Fruit fly (Drosophila melanogaster) whole organism, wandering third instar larva: ENCODE measurements around the gene CG31638.

Source experiments
- Abd-B ChIP-seq: fragments of >200 bp; optimal IDR thresholded peaks from 2 replicates; lab custom pipeline; 2017; ENCODE audit warnings: missing biosample characterization, missing genetic modification characterization
- CG32264 ChIP-seq: fragments of 200-800 bp; sonication (Bioruptor generic); optimal IDR thresholded peaks from 2 replicates; lab custom pipeline; 2016; ENCODE audit warnings: missing biosample characterization, missing genetic modification characterization
- CG9705 ChIP-seq: fragments of 200-800 bp; sonication (Bioruptor generic); optimal IDR thresholded peaks from 2 replicates; lab custom pipeline; 2018; ENCODE audit warnings: missing biosample characterization, mild to moderate bottlenecking, missing genetic modification characterization
- CrebA ChIP-seq: fragments of 200-800 bp; sonication (Bioruptor generic); optimal IDR thresholded peaks from 2 replicates; lab custom pipeline; 2016; ENCODE audit warnings: missing biosample characterization, mild to moderate bottlenecking, missing genetic modification characterization, borderline replicate concordance
- Dfd ChIP-seq: fragments of >200 bp; optimal IDR thresholded peaks from 2 replicates; lab custom pipeline; 2017; ENCODE audit warnings: missing biosample characterization, missing genetic modification characterization
- Dif ChIP-seq: fragments of 200-275, 200-300 bp; sonication (Bioruptor generic); optimal IDR thresholded peaks from 2 replicates; lab custom pipeline; 2018; ENCODE audit warnings: missing biosample characterization, missing genetic modification characterization; ENCODE audit not compliant: partially characterized antibody
- GATAd ChIP-seq: sonication (Bioruptor generic); optimal IDR thresholded peaks from 2 replicates; lab custom pipeline; 2016; ENCODE audit warnings: missing biosample characterization, missing genetic modification characterization
- HLH106 ChIP-seq: fragments of 200-800 bp; optimal IDR thresholded peaks from 3 replicates; lab custom pipeline; 2019; ENCODE audit warnings: missing biosample characterization, mild to moderate bottlenecking, missing genetic modification characterization, moderate library complexity
- Hnf4 ChIP-seq: fragments of 200-800 bp; sonication (Bioruptor generic); optimal IDR thresholded peaks from 2 replicates; lab custom pipeline; 2016; ENCODE audit warnings: missing biosample characterization, mild to moderate bottlenecking, missing genetic modification characterization
- Hr78 ChIP-seq: fragments of >200 bp; optimal IDR thresholded peaks from 2 replicates; lab custom pipeline; 2017; ENCODE audit warnings: missing biosample characterization, missing genetic modification characterization
- Hr83 ChIP-seq: fragments of 200-300 bp; sonication (Bioruptor generic); optimal IDR thresholded peaks from 2 replicates; lab custom pipeline; 2016; ENCODE audit warnings: missing biosample characterization, mild to moderate bottlenecking, missing genetic modification characterization, moderate library complexity; ENCODE audit not compliant: poor library complexity, severe bottlenecking
- Jra ChIP-seq: sonication (Bioruptor generic); optimal IDR thresholded peaks from 2 replicates; lab custom pipeline; 2016; ENCODE audit warnings: missing biosample characterization, missing genetic modification characterization
- Mio ChIP-seq: sonication (Bioruptor generic); optimal IDR thresholded peaks from 2 replicates; lab custom pipeline; 2016; ENCODE audit warnings: missing biosample characterization, missing genetic modification characterization
- Myc ChIP-seq: fragments of >200 bp; optimal IDR thresholded peaks from 2 replicates; lab custom pipeline; 2017
- N ChIP-seq: fragments of >200 bp; optimal IDR thresholded peaks from 2 replicates; lab custom pipeline; 2018; ENCODE audit warnings: missing biosample characterization, missing external identifiers, missing genetic modification characterization
- OdsH ChIP-seq: fragments of 200-800 bp; sonication (Bioruptor generic); optimal IDR thresholded peaks from 2 replicates; lab custom pipeline; 2016; ENCODE audit warnings: missing biosample characterization, mild to moderate bottlenecking, missing genetic modification characterization
- Rel ChIP-seq, 2 experiments: fragments of 200-800 bp; sonication (Bioruptor generic) in 1 of 2; optimal IDR thresholded peaks; 2 replicates in 1 of 2; 3 replicates in 1 of 2; lab custom pipeline; 2016 to 2019; ENCODE audit warnings: mild to moderate bottlenecking in 2 of 2, missing biosample characterization in 2 of 2, missing genetic modification characterization in 2 of 2, moderate library complexity in 1 of 2
- Sp1 ChIP-seq: fragments of 200-800 bp; sonication (Bioruptor generic); optimal IDR thresholded peaks from 3 replicates; lab custom pipeline; 2019; ENCODE audit warnings: missing biosample characterization, mild to moderate bottlenecking, missing genetic modification characterization, moderate library complexity
- Vsx2 ChIP-seq: fragments of 200-300, 225-300 bp; sonication (Bioruptor generic); optimal IDR thresholded peaks from 2 replicates; lab custom pipeline; 2018; ENCODE audit warnings: missing biosample characterization, missing genetic modification characterization; ENCODE audit not compliant: partially characterized antibody
- br ChIP-seq: fragments of 200-800 bp; sonication (Bioruptor generic); optimal IDR thresholded peaks from 2 replicates; lab custom pipeline; 2016; ENCODE audit warnings: missing biosample characterization, missing genetic modification characterization
- brk ChIP-seq: fragments of 200-800 bp; sonication (Bioruptor generic); optimal IDR thresholded peaks from 2 replicates; lab custom pipeline; 2016; ENCODE audit warnings: missing biosample characterization, mild to moderate bottlenecking, missing genetic modification characterization
- dl ChIP-seq, 2 experiments: fragments of 175-275, 200-275 bp in 1 of 2; fragments of 200-275 bp in 1 of 2; sonication (Bioruptor generic); optimal IDR thresholded peaks; lab custom pipeline; 2018; ENCODE audit warnings: mild to moderate bottlenecking in 2 of 2, missing biosample characterization in 2 of 2, missing genetic modification characterization in 2 of 2, moderate library complexity in 2 of 2; ENCODE audit not compliant: partially characterized antibody in 2 of 2, insufficient read depth in 1 of 2
- dmrt93B ChIP-seq: fragments of 200-800 bp; sonication (Bioruptor generic); optimal IDR thresholded peaks from 2 replicates; lab custom pipeline; 2018; ENCODE audit warnings: missing biosample characterization, mild to moderate bottlenecking, missing genetic modification characterization
- dsf ChIP-seq: sonication (Bioruptor generic); optimal IDR thresholded peaks from 2 replicates; lab custom pipeline; 2016; ENCODE audit warnings: missing biosample characterization, missing genetic modification characterization, borderline replicate concordance
- ey ChIP-seq: fragments of 200-800 bp; sonication (Bioruptor generic); optimal IDR thresholded peaks from 2 replicates; lab custom pipeline; 2016; ENCODE audit warnings: missing biosample characterization, missing genetic modification characterization
- foxo ChIP-seq, 2 experiments: fragments of 200-800 bp; sonication (Bioruptor generic); optimal IDR thresholded peaks; 2 replicates in 1 of 2; 3 replicates in 1 of 2; lab custom pipeline; 2016 to 2017; ENCODE audit warnings: missing biosample characterization in 2 of 2, missing genetic modification characterization in 2 of 2
- fru ChIP-seq: fragments of 200-800 bp; sonication (Bioruptor generic); optimal IDR thresholded peaks from 3 replicates; lab custom pipeline; 2016; ENCODE audit warnings: missing biosample characterization, mild to moderate bottlenecking, missing genetic modification characterization
- h ChIP-seq: fragments of 200-800 bp; sonication (Bioruptor generic); optimal IDR thresholded peaks from 3 replicates; lab custom pipeline; 2016; ENCODE audit warnings: missing biosample characterization, mild to moderate bottlenecking, missing genetic modification characterization
- jim ChIP-seq: fragments of 175-275, 200-325 bp; sonication (Bioruptor generic); optimal IDR thresholded peaks from 2 replicates; lab custom pipeline; 2016; ENCODE audit warnings: missing biosample characterization, mild to moderate bottlenecking, missing genetic modification characterization
- lola ChIP-seq: fragments of >200 bp; optimal IDR thresholded peaks from 2 replicates; lab custom pipeline; 2017; ENCODE audit warnings: missing biosample characterization, missing genetic modification characterization
- pan ChIP-seq: fragments of >200 bp; optimal IDR thresholded peaks from 2 replicates; lab custom pipeline; 2017
- psq ChIP-seq: fragments of 200-800 bp; sonication (Bioruptor generic); optimal IDR thresholded peaks from 3 replicates; lab custom pipeline; 2017; ENCODE audit warnings: missing biosample characterization, mild to moderate bottlenecking, missing genetic modification characterization, moderate library complexity
- rgr ChIP-seq: fragments of 200-800 bp; sonication (Bioruptor generic); optimal IDR thresholded peaks from 3 replicates; lab custom pipeline; 2016; ENCODE audit warnings: missing biosample characterization, mild to moderate bottlenecking, missing genetic modification characterization
- sage ChIP-seq: fragments of 200-800 bp; sonication (Bioruptor generic); optimal IDR thresholded peaks from 2 replicates; lab custom pipeline; 2016; ENCODE audit warnings: missing biosample characterization, mild to moderate bottlenecking, missing genetic modification characterization
- sv ChIP-seq: fragments of 200-800 bp; sonication (Bioruptor generic); optimal IDR thresholded peaks from 3 replicates; lab custom pipeline; 2016; ENCODE audit warnings: missing biosample characterization, missing genetic modification characterization
- tai ChIP-seq: sonication (Bioruptor generic); optimal IDR thresholded peaks from 2 replicates; lab custom pipeline; 2016; ENCODE audit warnings: missing biosample characterization, missing genetic modification characterization
- usp ChIP-seq: fragments of >200 bp; optimal IDR thresholded peaks from 2 replicates; lab custom pipeline; 2017; ENCODE audit warnings: missing biosample characterization, missing genetic modification characterization
- woc ChIP-seq: sonication (Bioruptor generic); optimal IDR thresholded peaks from 2 replicates; lab custom pipeline; 2016; ENCODE audit warnings: missing biosample characterization, mild to moderate bottlenecking, missing genetic modification characterization

CG31638 gene

dm6 chr2L:6463392-6463791, 27.5 kb upstream of the CG31638 start:
- TF ChIP-seq sv (GFP tag; lab: Kevin White, UChicago): no peak
- TF ChIP-seq foxo (GFP tag; optimal IDR thresholded peaks at IDR 0.05; lab: Kevin White, UChicago): no peak
- TF ChIP-seq Hnf4 (GFP tag; lab: Kevin White, UChicago): no peak
- TF ChIP-seq N (GFP tag; lab: Kevin White, UChicago): no peak
- TF ChIP-seq HLH106 (tag; lab: Kevin White, UChicago): no peak
- TF ChIP-seq jim (GFP tag; lab: Kevin White, UChicago): no peak
- TF ChIP-seq lola (GFP tag; lab: Kevin White, UChicago): no peak
- no peak for TF ChIP-seq Hr83
- no peak for TF ChIP-seq br
- TF ChIP-seq, all 38 proteins: peak for 0

dm6 chr2L:6464270-6464669, 26.6 kb upstream of the CG31638 start:
- TF ChIP-seq Vsx2 (GFP tag; lab: Kevin White, UChicago) (no peak), usp (no peak), Hnf4 (GFP tag; lab: Kevin White, UChicago) (no peak), Hr83 (no peak), GATAd (GFP tag; lab: Kevin White, UChicago) (no peak), lola (GFP tag; lab: Kevin White, UChicago) (no peak), woc (GFP tag; lab: Kevin White, UChicago) (no peak), foxo (GFP tag; optimal IDR thresholded peaks at IDR 0.05; lab: Kevin White, UChicago) (peak in 1 of 2 experiments; percentile 0)

dm6 chr2L:6464780-6465179, 26.1 kb upstream of the CG31638 start:
- TF ChIP-seq pan (lab: Kevin White, UChicago) (no peak), Dif (no peak), dsf (GFP tag; lab: Kevin White, UChicago) (no peak), usp (no peak), Hr78 (GFP tag; lab: Kevin White, UChicago) (no peak), Abd-B (GFP tag; lab: Kevin White, UChicago) (no peak), dl (GFP tag; optimal IDR thresholded peaks at IDR 0.05; lab: Kevin White, UChicago; ENCODE audit: insufficient read depth in 1 of 2, partially characterized antibody in 2 of 2) (no peak), jim (GFP tag; lab: Kevin White, UChicago) (no peak), Sp1 (GFP tag; lab: Kevin White, UChicago) (peak; percentile 34), Jra (no peak), Hnf4 (GFP tag; lab: Kevin White, UChicago) (no peak), CrebA (no peak), Vsx2 (GFP tag; lab: Kevin White, UChicago) (no peak), dmrt93B (GFP tag; lab: Kevin White, UChicago) (no peak), tai (GFP tag; lab: Kevin White, UChicago) (no peak), woc (GFP tag; lab: Kevin White, UChicago) (no peak), CG9705 (GFP tag; lab: Kevin White, UChicago) (peak; percentile 27), foxo (GFP tag; optimal IDR thresholded peaks at IDR 0.05; lab: Kevin White, UChicago) (no peak), Mio (GFP tag; lab: Kevin White, UChicago) (no peak), sv (GFP tag; lab: Kevin White, UChicago) (no peak), rgr (peak; percentile 41), psq (GFP tag; lab: Kevin White, UChicago) (no peak), fru (GFP tag; lab: Kevin White, UChicago) (no peak), CG32264 (GFP tag; lab: Kevin White, UChicago) (no peak), Hr83 (peak; percentile 65), N (GFP tag; lab: Kevin White, UChicago) (no peak), brk (GFP tag; lab: Kevin White, UChicago) (peak; percentile 30), Rel (GFP tag; optimal IDR thresholded peaks at IDR 0.05; lab: Kevin White, UChicago) (no peak), Rel (tag; optimal IDR thresholded peaks at IDR 0.05; lab: Kevin White, UChicago) (no peak), br (peak; percentile 18), Myc (lab: Kevin White, UChicago) (no peak), HLH106 (tag; lab: Kevin White, UChicago) (peak; percentile 16), lola (GFP tag; lab: Kevin White, UChicago) (no peak), Dfd (GFP tag; lab: Kevin White, UChicago) (no peak), GATAd (GFP tag; lab: Kevin White, UChicago) (no peak), OdsH (GFP tag; lab: Kevin White, UChicago) (peak; percentile 51), h (GFP tag; lab: Kevin White, UChicago) (peak; percentile 51), sage (GFP tag; lab: Kevin White, UChicago) (no peak), ey (GFP tag; lab: Kevin White, UChicago) (no peak)
